Fruit fly (Drosophila melanogaster): ENCODE results near the gene Strump.

Gene Strump

dm6 chr3L:16166217-16166997 lies 44.6 kb downstream of the Strump start (continued):
- TF ChIP-seq CG10631 (GFP tag; optimal IDR thresholded peaks at IDR 0.05) (no peak), Met (GFP tag; optimal IDR thresholded peaks at IDR 0.05) (no peak)

dm6 chr3L:16166998-16167344 lies 45.2 kb downstream of the Strump start:
- TF ChIP-seq CG7368 (GFP tag; optimal IDR thresholded peaks at IDR 0.05) (no peak), Eip78C (GFP tag) (peak; percentile 56)

- TF ChIP-seq OdsH (GFP tag; optimal IDR thresholded peaks at IDR 0.05), result peak; percentile 33
- TF ChIP-seq dsx (GFP tag; optimal IDR thresholded peaks at IDR 0.05; ENCODE audit: poor library complexity, severe bottlenecking), result no peak
- no peak for TF ChIP-seq Eip93F (GFP tag; optimal IDR thresholded peaks at IDR 0.05)
- TF ChIP-seq cyc (GFP tag; optimal IDR thresholded peaks at IDR 0.05), result no peak
- TF ChIP-seq pdm3 (GFP tag; optimal IDR thresholded peaks at IDR 0.05), result no peak
- peak; percentile 57 for TF ChIP-seq CG3919 (GFP tag; optimal IDR thresholded peaks at IDR 0.05)
- TF ChIP-seq CG11762 (GFP tag; optimal IDR thresholded peaks at IDR 0.05; ENCODE audit: insufficient read depth), result no peak
- no peak for TF ChIP-seq Ets21C (GFP tag; optimal IDR thresholded peaks at IDR 0.05)
- no peak for TF ChIP-seq CG6854 (GFP tag; optimal IDR thresholded peaks at IDR 0.05)
- no peak for TF ChIP-seq CG6163 (GFP tag; IDR thresholded peaks at IDR 0.05)
- peak; percentile 45 for TF ChIP-seq achi (GFP tag; optimal IDR thresholded peaks at IDR 0.05)
- TF ChIP-seq CG11294 (GFP tag; IDR thresholded peaks at IDR 0.05), result no peak
- peak; percentile 53 for TF ChIP-seq acj6 (GFP tag; optimal IDR thresholded peaks at IDR 0.05)
- peak; percentile 3 for TF ChIP-seq Sox102F (GFP tag; optimal IDR thresholded peaks at IDR 0.05)
- no peak for TF ChIP-seq fd85E (GFP tag; optimal IDR thresholded peaks at IDR 0.05)
- TF ChIP-seq salr (GFP tag; optimal IDR thresholded peaks at IDR 0.05), result no peak
- TF ChIP-seq Smox (GFP tag; optimal IDR thresholded peaks at IDR 0.05), result no peak
- no peak for TF ChIP-seq Gug (GFP tag; IDR thresholded peaks at IDR 0.05)
- no peak for TF ChIP-seq fkh (GFP tag; optimal IDR thresholded peaks at IDR 0.05)
- TF ChIP-seq Hr4 (GFP tag; optimal IDR thresholded peaks at IDR 0.05), result no peak
- TF ChIP-seq Hr38 (GFP tag; optimal IDR thresholded peaks at IDR 0.05), result no peak
- TF ChIP-seq CG34406 (GFP tag; optimal IDR thresholded peaks at IDR 0.05), result no peak
- no peak for TF ChIP-seq vri (GFP tag; optimal IDR thresholded peaks at IDR 0.05)
- TF ChIP-seq eg (GFP tag; IDR thresholded peaks at IDR 0.05), result no peak
- TF ChIP-seq CG11902 (GFP tag; optimal IDR thresholded peaks at IDR 0.05), result no peak
- peak; percentile 25 for TF ChIP-seq CG6808 (GFP tag; optimal IDR thresholded peaks at IDR 0.05)
- no peak for TF ChIP-seq dac (GFP tag; optimal IDR thresholded peaks at IDR 0.05)
- no peak for TF ChIP-seq CG4318 (GFP tag; optimal IDR thresholded peaks at IDR 0.05)
- peak; percentile 64 for TF ChIP-seq Ets96B (tag; optimal IDR thresholded peaks at IDR 0.05)
- TF ChIP-seq Eip78C (GFP tag), result peak; percentile 80
- TF ChIP-seq Met (GFP tag; optimal IDR thresholded peaks at IDR 0.05), result no peak
- no peak for TF ChIP-seq CG16779 (tag; optimal IDR thresholded peaks at IDR 0.05)
- peak; percentile 58 for TF ChIP-seq CG8632 (GFP tag; optimal IDR thresholded peaks at IDR 0.05)
- peak; percentile 3 for TF ChIP-seq CG6792 (GFP tag; optimal IDR thresholded peaks at IDR 0.05)
- no peak for TF ChIP-seq Hr39 (GFP tag; optimal IDR thresholded peaks at IDR 0.05)
- TF ChIP-seq spab (GFP tag; optimal IDR thresholded peaks at IDR 0.05), result no peak
- peak; percentile 50 for TF ChIP-seq CG3032 (tag; optimal IDR thresholded peaks at IDR 0.05)
- TF ChIP-seq Blimp-1 (GFP tag; optimal IDR thresholded peaks at IDR 0.05), result no peak
- TF ChIP-seq Lpt (GFP tag; optimal IDR thresholded peaks at IDR 0.05), result no peak
- TF ChIP-seq ss (GFP tag; optimal IDR thresholded peaks at IDR 0.05), result no peak
- peak; percentile 32 for TF ChIP-seq CG10669 (GFP tag; optimal IDR thresholded peaks at IDR 0.05)
- no peak for TF ChIP-seq lz (GFP tag; optimal IDR thresholded peaks at IDR 0.05)
- TF ChIP-seq CG15336 (GFP tag; IDR thresholded peaks at IDR 0.05), result no peak
- TF ChIP-seq CG32006 (GFP tag; optimal IDR thresholded peaks at IDR 0.05), result peak; percentile 15
Observed at dm6 chr3L:16167723-16168386, 46.1 kb downstream of the Strump start.
